Fruit fly (Drosophila melanogaster) whole organism, prepupa: Measurements from ENCODE around the gene Ugt36E1.

Experiments
- fd59A ChIP-seq: fragments of 200-800 bp; sonication (Bioruptor generic); optimal IDR thresholded peaks from 2 replicates; lab custom pipeline; 2017; ENCODE audit warnings: missing biosample characterization, mild to moderate bottlenecking, missing genetic modification characterization, missing genetic modification reagents
- fkh ChIP-seq: fragments of 200-800 bp; sonication (Bioruptor generic); optimal IDR thresholded peaks from 3 replicates; lab custom pipeline; 2017; ENCODE audit warnings: missing biosample characterization, mild to moderate bottlenecking, missing genetic modification characterization, moderate library complexity
- svp ChIP-seq: fragments of 200-800 bp; sonication (Bioruptor generic); peaks from one replicate; lab custom pipeline; 2016; ENCODE audit warnings: missing biosample characterization, missing genetic modification characterization

- no peak for TF ChIP-seq svp (GFP tag; lab: Kevin White, UChicago)
- no peak for TF ChIP-seq fd59A (GFP tag; lab: Kevin White, UChicago)
- no peak for TF ChIP-seq fkh (GFP tag; lab: Kevin White, UChicago)
Measured at dm6 chr2L:18782212-18782825, 44.3 kb upstream of the Ugt36E1 start.
